Worm (Caenorhabditis elegans) whole organism, L3 larva: ENCODE results near the gene lge-1.

Source experiments
- R02D3.7 ChIP-seq: fragments of 150-350 bp; optimal IDR thresholded peaks from 2 replicates; lab custom pipeline; 2014; ENCODE audit warnings: missing biosample characterization, missing genetic modification characterization
- ZK546.5 ChIP-seq: sonication (generic microtip); optimal IDR thresholded peaks from 2 replicates; lab custom pipeline; 2017; ENCODE audit warnings: missing biosample characterization, missing genetic modification characterization
- aly-2 ChIP-seq: fragments of 150-350 bp; optimal IDR thresholded peaks from 2 replicates; lab custom pipeline; 2014; ENCODE audit warnings: missing biosample characterization, missing genetic modification characterization
- ama-1 ChIP-seq: fragments of 150-350 bp; optimal IDR thresholded peaks from 2 replicates; lab custom pipeline; 2018
- ceh-16 ChIP-seq: sonication (generic microtip); optimal IDR thresholded peaks from 2 replicates; lab custom pipeline; 2017; ENCODE audit warnings: missing biosample characterization, missing genetic modification characterization
- ceh-82 ChIP-seq: fragments of 150-350 bp; optimal IDR thresholded peaks from 2 replicates; lab custom pipeline; 2014; ENCODE audit warnings: missing biosample characterization, missing genetic modification characterization
- daf-12 ChIP-seq: fragments of 150-350 bp; optimal IDR thresholded peaks from 2 replicates; lab custom pipeline; 2014; ENCODE audit warnings: missing biosample characterization, missing genetic modification reagents, missing genetic modification characterization
- egl-27 ChIP-seq: sonication (generic microtip); optimal IDR thresholded peaks from 4 replicates; lab custom pipeline; 2017; ENCODE audit warnings: missing biosample characterization, missing genetic modification reagents, missing genetic modification characterization
- egl-5 ChIP-seq: fragments of 150-350 bp; optimal IDR thresholded peaks from 2 replicates; lab custom pipeline; 2017; ENCODE audit warnings: missing biosample characterization, missing genetic modification reagents, missing genetic modification characterization, inconsistent platforms
- elt-2 ChIP-seq: sonication (generic microtip); optimal IDR thresholded peaks from 2 replicates; lab custom pipeline; 2016; ENCODE audit warnings: missing genetic modification reagents, mild to moderate bottlenecking, missing genetic modification characterization, missing compliant biosample characterization
- elt-3 ChIP-seq, 3 experiments: fragments of 150-350 bp in 1 of 3; sonication (generic microtip) in 2 of 3; optimal IDR thresholded peaks; 2 replicates in 2 of 3; 4 replicates in 1 of 3; lab custom pipeline; 2014 to 2017; ENCODE audit warnings: missing biosample characterization in 3 of 3, missing genetic modification characterization in 3 of 3
- fkh-10 ChIP-seq: sonication (generic microtip); optimal IDR thresholded peaks from 2 replicates; lab custom pipeline; 2017; ENCODE audit warnings: missing biosample characterization, missing genetic modification reagents, missing genetic modification characterization
- fkh-2 ChIP-seq: fragments of 150-350 bp; optimal IDR thresholded peaks from 2 replicates; lab custom pipeline; 2014; ENCODE audit warnings: missing biosample characterization, missing genetic modification reagents, missing genetic modification characterization
- fos-1 ChIP-seq: fragments of 150-350 bp; optimal IDR thresholded peaks from 2 replicates; lab custom pipeline; 2014; ENCODE audit warnings: missing biosample characterization, missing genetic modification characterization
- hmg-11 ChIP-seq: sonication (generic microtip); optimal IDR thresholded peaks from 2 replicates; lab custom pipeline; 2016; ENCODE audit warnings: missing genetic modification characterization, missing compliant biosample characterization
- jun-1 ChIP-seq: fragments of 150-350 bp; optimal IDR thresholded peaks from 2 replicates; lab custom pipeline; 2014; ENCODE audit warnings: missing biosample characterization, missing genetic modification reagents, missing genetic modification characterization
- lin-15B ChIP-seq: fragments of 150-350 bp; optimal IDR thresholded peaks from 2 replicates; lab custom pipeline; 2014; ENCODE audit warnings: missing biosample characterization, missing genetic modification characterization
- nhr-11 ChIP-seq: fragments of 150-350 bp; optimal IDR thresholded peaks from 2 replicates; lab custom pipeline; 2014; ENCODE audit warnings: missing biosample characterization, missing genetic modification characterization
- nhr-12 ChIP-seq: fragments of 150-350 bp; optimal IDR thresholded peaks from 2 replicates; lab custom pipeline; 2014; ENCODE audit warnings: missing biosample characterization, missing genetic modification characterization
- nhr-23 ChIP-seq: fragments of 150-350 bp; optimal IDR thresholded peaks from 2 replicates; lab custom pipeline; 2014; ENCODE audit warnings: missing biosample characterization, missing genetic modification reagents, missing genetic modification characterization
- nhr-237 ChIP-seq: fragments of 150-350 bp; optimal IDR thresholded peaks from 2 replicates; lab custom pipeline; 2014; ENCODE audit warnings: missing biosample characterization, missing genetic modification characterization
- nhr-28 ChIP-seq: fragments of 150-350 bp; optimal IDR thresholded peaks from 2 replicates; lab custom pipeline; 2014; ENCODE audit warnings: missing biosample characterization, missing genetic modification characterization
- nhr-43 ChIP-seq: sonication (generic microtip); optimal IDR thresholded peaks from 2 replicates; lab custom pipeline; 2016; ENCODE audit warnings: mild to moderate bottlenecking, missing genetic modification characterization, missing compliant biosample characterization; ENCODE audit not compliant: poor library complexity, severe bottlenecking
- nhr-67 ChIP-seq: fragments of 150-350 bp; optimal IDR thresholded peaks from 2 replicates; lab custom pipeline; 2014; ENCODE audit warnings: missing biosample characterization, missing genetic modification characterization
- nhr-77 ChIP-seq: fragments of 150-350 bp; optimal IDR thresholded peaks from 2 replicates; lab custom pipeline; 2014; ENCODE audit warnings: missing biosample characterization, missing genetic modification characterization
- pha-4 ChIP-seq: fragments of 150-350 bp; optimal IDR thresholded peaks from 2 replicates; lab custom pipeline; 2014; ENCODE audit warnings: missing biosample characterization, missing genetic modification reagents, missing genetic modification characterization
- pqm-1 ChIP-seq: fragments of 150-350 bp; optimal IDR thresholded peaks from 2 replicates; lab custom pipeline; 2017; ENCODE audit warnings: missing biosample characterization, missing genetic modification characterization, inconsistent platforms
- skn-1 ChIP-seq: fragments of 150-350 bp; optimal IDR thresholded peaks from 2 replicates; lab custom pipeline; 2014; ENCODE audit warnings: missing biosample characterization, missing genetic modification characterization
- unc-39 ChIP-seq: sonication (generic microtip); optimal IDR thresholded peaks from 4 replicates; lab custom pipeline; 2017; ENCODE audit warnings: missing biosample characterization, missing genetic modification characterization
- zag-1 ChIP-seq: fragments of 150-350 bp; optimal IDR thresholded peaks from 2 replicates; lab custom pipeline; 2014; ENCODE audit warnings: missing biosample characterization, missing genetic modification characterization
- ztf-4 ChIP-seq: fragments of 150-350 bp; optimal IDR thresholded peaks from 2 replicates; lab custom pipeline; 2014; ENCODE audit warnings: missing biosample characterization, missing genetic modification characterization

lge-1 gene

DNA sequence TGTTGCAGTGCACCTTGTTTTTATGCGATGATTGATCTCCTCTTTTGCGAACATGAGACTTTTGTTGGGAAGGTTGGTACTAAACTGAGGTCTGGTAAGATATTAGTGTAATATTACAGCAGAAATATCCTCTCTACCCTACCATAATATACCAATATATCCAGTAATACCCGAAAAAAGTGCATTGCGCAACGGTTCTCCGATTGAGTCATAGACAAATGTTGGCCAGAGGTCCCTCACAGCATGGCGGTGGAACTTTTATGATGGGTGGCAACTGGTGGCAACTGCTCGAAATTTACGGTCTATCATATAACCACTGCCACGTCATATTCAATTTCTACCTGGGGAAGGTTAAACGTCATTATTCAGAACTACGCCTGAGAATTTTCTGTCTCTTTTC is 22.9 kb downstream of the lge-1 start:
- TF ChIP-seq fkh-2 (tag; lab: Kevin White, UChicago) (no peak), nhr-23 (tag; lab: Kevin White, UChicago) (no peak), ceh-16 (tag; lab: Kevin White, UChicago) (no peak), lin-15B (tag; lab: Kevin White, UChicago) (no peak), zag-1 (tag; lab: Kevin White, UChicago) (no peak), hmg-11 (no peak), ceh-82 (tag; lab: Kevin White, UChicago) (no peak), ama-1 (lab: Kevin White, UChicago) (no peak), pha-4 (tag; lab: Kevin White, UChicago) (no peak), nhr-12 (tag; lab: Kevin White, UChicago) (no peak), nhr-77 (no peak), ztf-4 (tag; lab: Kevin White, UChicago) (no peak), aly-2 (tag; lab: Kevin White, UChicago) (no peak), jun-1 (tag; lab: Kevin White, UChicago) (no peak), nhr-11 (tag; lab: Kevin White, UChicago) (no peak), nhr-43 (no peak)
- TF ChIP-seq, all 47 proteins: peak for 0

DNA sequence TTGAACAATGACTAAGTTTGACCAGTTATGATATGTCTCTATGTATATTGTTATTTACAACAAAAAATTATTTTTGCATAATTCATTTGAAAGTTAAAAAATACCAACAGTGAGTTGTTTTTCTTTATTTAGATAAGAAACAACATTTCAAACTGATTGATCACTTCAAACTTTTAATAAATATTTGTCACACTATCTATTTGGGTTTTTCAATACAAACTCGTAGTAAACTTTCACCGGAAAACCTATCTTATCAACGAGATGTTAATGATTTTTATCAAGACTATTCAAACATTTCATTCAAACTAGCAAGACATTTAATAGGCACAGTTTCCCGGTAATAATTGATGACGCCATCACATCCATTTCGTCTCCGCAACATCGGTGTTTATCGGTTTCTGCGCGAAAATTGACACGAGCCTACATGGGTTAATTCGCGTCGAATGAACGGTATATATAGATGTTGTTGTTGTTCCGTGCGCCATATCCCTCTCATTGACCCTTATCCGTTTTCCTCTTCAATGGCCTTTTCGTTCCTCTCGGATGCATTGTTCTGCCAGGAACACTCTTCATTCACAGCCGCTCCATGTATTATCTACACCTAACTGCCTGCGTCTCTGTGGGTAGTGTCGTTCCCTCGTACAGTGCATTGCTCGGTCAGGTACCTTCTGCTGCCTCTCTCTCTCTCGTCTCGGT is 24.0 kb downstream of the lge-1 start:
- TF ChIP-seq fkh-10 (GFP tag; lab: Kevin White, UChicago) (no peak), elt-2 (tag; lab: Kevin White, UChicago) (peak; percentile 57), zag-1 (tag; lab: Kevin White, UChicago) (no peak), pha-4 (tag; lab: Kevin White, UChicago) (peak; percentile 31), daf-12 (tag; lab: Kevin White, UChicago) (no peak)

- TF ChIP-seq jun-1 (tag; lab: Kevin White, UChicago) (no peak), nhr-28 (tag; lab: Kevin White, UChicago) (no peak), pqm-1 (tag; lab: Kevin White, UChicago) (no peak), fos-1 (no peak), ama-1 (lab: Kevin White, UChicago) (no peak), egl-27 (tag; lab: Kevin White, UChicago) (no peak)
These were observed 24.5 kb downstream of the lge-1 start for ce11 chrX:10990855-10991176.

- peak; percentile 5 for TF ChIP-seq pha-4 (tag; lab: Kevin White, UChicago)
- peak in 1 of 3 experiments; percentile 85 for TF ChIP-seq elt-3 (tag; optimal IDR thresholded peaks at IDR 0.05; lab: Kevin White, UChicago)
- no peak for TF ChIP-seq aly-2 (tag; lab: Kevin White, UChicago)
These were observed 25.2 kb downstream of the lge-1 start for ce11 chrX:10991352-10992172.

DNA sequence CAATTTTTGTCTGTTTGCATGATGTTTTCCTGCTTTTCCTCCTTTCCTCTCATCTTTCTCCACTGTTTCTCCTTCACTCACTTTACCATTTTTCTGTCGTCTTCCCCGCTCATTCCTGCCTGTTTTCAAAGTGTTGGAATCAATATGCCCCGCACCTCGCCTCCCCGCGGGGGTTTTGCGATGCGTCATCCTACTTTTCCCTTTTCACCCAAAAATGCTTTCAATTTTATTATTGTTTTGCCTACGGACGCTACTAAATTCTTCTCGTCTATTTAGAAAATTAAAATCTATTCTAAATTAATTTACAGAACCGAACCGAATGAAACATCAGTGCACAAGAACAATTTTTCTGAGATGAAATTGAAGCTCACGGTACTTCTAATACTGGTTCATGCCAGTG is 25.8 kb downstream of the lge-1 start, which contains the start of gene ver-3:
Gene ver-3 (plus strand): TSS at position 301 of the 400 bp plus-strand sequence.
- TF ChIP-seq nhr-28 (tag; lab: Kevin White, UChicago): no peak
- TF ChIP-seq egl-27 (tag; lab: Kevin White, UChicago): no peak
- TF ChIP-seq nhr-11 (tag; lab: Kevin White, UChicago): no peak
- TF ChIP-seq pqm-1 (tag; lab: Kevin White, UChicago): no peak
- no peak for TF ChIP-seq skn-1
- no peak for TF ChIP-seq nhr-67 (tag; lab: Kevin White, UChicago)
- no peak for TF ChIP-seq R02D3.7
- no peak for TF ChIP-seq ama-1 (lab: Kevin White, UChicago)
- TF ChIP-seq egl-5: no peak
- no peak for TF ChIP-seq nhr-12 (tag; lab: Kevin White, UChicago)
- no peak for TF ChIP-seq ZK546.5 (tag; lab: Kevin White, UChicago)
- TF ChIP-seq unc-39 (tag; lab: Kevin White, UChicago): no peak
- TF ChIP-seq nhr-237 (tag; lab: Kevin White, UChicago): no peak
- TF ChIP-seq jun-1 (tag; lab: Kevin White, UChicago): no peak
